Fruit fly (Drosophila melanogaster) whole organism, embryonic: ENCODE results near the gene Acph-1.

Experiments
- CG10321 ChIP-seq: fragments of 200-800 bp; sonication (Bioruptor generic); IDR thresholded peaks from 2 replicates; pipeline ENCODE4 v1.3.6; 2022; ENCODE audit warnings: missing biosample characterization, missing genetic modification characterization
- CG10979 ChIP-seq: fragments of 200-800 bp; sonication (Bioruptor generic); optimal IDR thresholded peaks from 2 replicates; lab custom pipeline; 2018; ENCODE audit warnings: missing biosample characterization, mild to moderate bottlenecking, missing genetic modification characterization, moderate library complexity
- CG11085 ChIP-seq: fragments of 200-800 bp; sonication (Bioruptor generic); IDR thresholded peaks from 2 replicates; pipeline ENCODE4 v1.3.6; 2022; ENCODE audit warnings: missing biosample characterization, missing genetic modification characterization
- CG11247 ChIP-seq: fragments of 200-800 bp; sonication (Bioruptor generic); IDR thresholded peaks from 2 replicates; pipeline ENCODE4 v1.3.6; 2022; ENCODE audit warnings: missing biosample characterization, missing genetic modification characterization
- CG11456 ChIP-seq: fragments of 200-800 bp; sonication (Bioruptor generic); IDR thresholded peaks from 3 replicates; pipeline ENCODE4 v1.3.6; 2022; ENCODE audit warnings: missing biosample characterization, missing genetic modification characterization
- CG11504 ChIP-seq: fragments of 200-800 bp; sonication (Bioruptor generic); optimal IDR thresholded peaks from 3 replicates; lab custom pipeline; 2019; ENCODE audit warnings: missing biosample characterization, mild to moderate bottlenecking, missing genetic modification characterization, moderate library complexity
- CG11695 ChIP-seq: fragments of 200-800 bp; sonication (Bioruptor generic); IDR thresholded peaks from 3 replicates; pipeline ENCODE4 v1.3.6; 2022; ENCODE audit warnings: missing biosample characterization, missing genetic modification characterization
- CG1233 ChIP-seq: fragments of 200-800 bp; sonication (Bioruptor generic); optimal IDR thresholded peaks from 4 replicates; lab custom pipeline; 2018; ENCODE audit warnings: missing biosample characterization, mild to moderate bottlenecking, missing genetic modification characterization
- CG14667 ChIP-seq: fragments of 200-800 bp; sonication (Bioruptor generic); IDR thresholded peaks from 2 replicates; pipeline ENCODE4 v1.3.6; 2022; ENCODE audit warnings: missing biosample characterization, missing genetic modification characterization
- CG14710 ChIP-seq: fragments of 200-800 bp; sonication (Bioruptor generic); optimal IDR thresholded peaks from 3 replicates; lab custom pipeline; 2019; ENCODE audit warnings: missing biosample characterization, mild to moderate bottlenecking, missing genetic modification characterization, moderate library complexity
- CG17328 ChIP-seq: fragments of 200-800 bp; sonication (Bioruptor generic); IDR thresholded peaks from 2 replicates; pipeline ENCODE4 v1.3.6; 2022; ENCODE audit warnings: missing biosample characterization, missing genetic modification characterization
- CG30020 ChIP-seq: fragments of 200-800 bp; optimal IDR thresholded peaks from 2 replicates; lab custom pipeline; 2019; ENCODE audit warnings: missing biosample characterization, mild to moderate bottlenecking, missing genetic modification characterization, moderate library complexity
- CG30403 ChIP-seq: fragments of 200-800 bp; sonication (Bioruptor generic); optimal IDR thresholded peaks from 3 replicates; lab custom pipeline; 2016; ENCODE audit warnings: missing biosample characterization, missing genetic modification characterization
- CG32532 ChIP-seq: fragments of 200-800 bp; sonication (Bioruptor generic); IDR thresholded peaks from 2 replicates; pipeline ENCODE4 v1.3.6; 2022; ENCODE audit warnings: missing biosample characterization, missing genetic modification characterization
- CG3281 ChIP-seq: fragments of 200-800 bp; sonication (Bioruptor generic); optimal IDR thresholded peaks from 3 replicates; lab custom pipeline; 2017; ENCODE audit warnings: missing biosample characterization, mild to moderate bottlenecking, missing genetic modification characterization
- CG3407 ChIP-seq: fragments of 200-800 bp; sonication (Bioruptor generic); optimal IDR thresholded peaks from 2 replicates; lab custom pipeline; 2018; ENCODE audit warnings: missing biosample characterization, mild to moderate bottlenecking, missing genetic modification characterization
- CG34422 ChIP-seq: fragments of 200-800 bp; sonication (Bioruptor generic); IDR thresholded peaks from 3 replicates; pipeline ENCODE4 v1.3.6; 2022; ENCODE audit warnings: missing biosample characterization, missing genetic modification characterization
- CG4730 ChIP-seq: fragments of 200-800 bp; sonication (Bioruptor generic); IDR thresholded peaks from 2 replicates; pipeline ENCODE4 v1.3.6; 2022; ENCODE audit warnings: missing biosample characterization, missing genetic modification characterization
- CG4854 ChIP-seq: fragments of 200-800 bp; sonication (Bioruptor generic); optimal IDR thresholded peaks from 2 replicates; lab custom pipeline; 2016; ENCODE audit warnings: missing biosample characterization, missing genetic modification characterization, inconsistent platforms
- CG7372 ChIP-seq: fragments of 200-800 bp; sonication (Bioruptor generic); IDR thresholded peaks from 2 replicates; pipeline ENCODE4 v1.3.6; 2022; ENCODE audit warnings: missing biosample characterization, missing genetic modification characterization
- CG7556 ChIP-seq: fragments of 200-800 bp; sonication (Bioruptor generic); optimal IDR thresholded peaks from 2 replicates; lab custom pipeline; 2017; ENCODE audit warnings: missing biosample characterization, mild to moderate bottlenecking, missing genetic modification characterization
- CG7786 ChIP-seq: fragments of 200-800 bp; sonication (Bioruptor generic); optimal IDR thresholded peaks from 2 replicates; lab custom pipeline; 2016; ENCODE audit warnings: missing biosample characterization, missing genetic modification characterization
- CG9215 ChIP-seq: fragments of 200-800 bp; sonication (Bioruptor generic); IDR thresholded peaks from 2 replicates; pipeline ENCODE4 v1.3.6; 2022; ENCODE audit warnings: missing biosample characterization, missing genetic modification characterization
- CG9876 ChIP-seq: fragments of 200-800 bp; sonication (Bioruptor generic); optimal IDR thresholded peaks from 2 replicates; lab custom pipeline; 2016; ENCODE audit warnings: missing biosample characterization, missing genetic modification characterization
- CoRest ChIP-seq: fragments of 200-800 bp; sonication (Bioruptor generic); optimal IDR thresholded peaks from 3 replicates; lab custom pipeline; 2018; ENCODE audit warnings: missing biosample characterization, mild to moderate bottlenecking, missing genetic modification characterization, moderate library complexity
- Dek ChIP-seq: fragments of 200-800 bp; sonication (Bioruptor generic); optimal IDR thresholded peaks from 3 replicates; lab custom pipeline; 2019; ENCODE audit warnings: missing biosample characterization, mild to moderate bottlenecking, missing genetic modification characterization, moderate library complexity
- Med ChIP-seq: fragments of 200-800 bp; sonication (Bioruptor generic); peaks from one replicate; lab custom pipeline; 2016; ENCODE audit warnings: missing biosample characterization, missing genetic modification characterization, mild to moderate bottlenecking, inconsistent platforms, moderate library complexity
- NC2β ChIP-seq: fragments of 200-800 bp; sonication (Bioruptor generic); optimal IDR thresholded peaks from 2 replicates; lab custom pipeline; 2016; ENCODE audit warnings: missing biosample characterization, missing genetic modification characterization
- Nf-YC ChIP-seq: fragments of 200-800 bp; optimal IDR thresholded peaks from 3 replicates; lab custom pipeline; 2019; ENCODE audit warnings: missing biosample characterization, mild to moderate bottlenecking, missing genetic modification characterization, moderate library complexity
- Sox102F ChIP-seq: fragments of 200-800 bp; sonication (Bioruptor generic); optimal IDR thresholded peaks from 2 replicates; lab custom pipeline; 2018; ENCODE audit warnings: missing biosample characterization, mild to moderate bottlenecking, missing genetic modification characterization, moderate library complexity
- Xbp1 ChIP-seq: fragments of 200-800 bp; sonication (Bioruptor generic); optimal IDR thresholded peaks from 3 replicates; lab custom pipeline; 2016; ENCODE audit warnings: missing biosample characterization, mild to moderate bottlenecking, missing genetic modification characterization
- YL-1 ChIP-seq: fragments of 200-800 bp; sonication (Bioruptor generic); optimal IDR thresholded peaks from 3 replicates; lab custom pipeline; 2017; ENCODE audit warnings: missing biosample characterization, mild to moderate bottlenecking, missing genetic modification characterization
- ato ChIP-seq: fragments of 200-800 bp; sonication (Bioruptor generic); IDR thresholded peaks from 2 replicates; pipeline ENCODE4 v1.3.6; 2022; ENCODE audit warnings: missing biosample characterization, missing genetic modification characterization; ENCODE audit not compliant: partially characterized antibody
- bsh ChIP-seq, 2 experiments: fragments of 200-800 bp; sonication (Bioruptor generic); optimal IDR thresholded peaks; 2 replicates each; lab custom pipeline; 2017 to 2018; ENCODE audit warnings: mild to moderate bottlenecking in 2 of 2, missing biosample characterization in 2 of 2, missing genetic modification characterization in 2 of 2, moderate library complexity in 1 of 2
- cas ChIP-seq: fragments of 200-800 bp; sonication (Bioruptor generic); IDR thresholded peaks from 2 replicates; pipeline ENCODE4 v1.3.6; 2022; ENCODE audit warnings: missing biosample characterization, missing genetic modification characterization
- chinmo ChIP-seq: fragments of 200-800 bp; sonication (Bioruptor generic); IDR thresholded peaks from 4 replicates; pipeline ENCODE4 v1.3.6; 2022; ENCODE audit warnings: missing biosample characterization, missing genetic modification characterization; ENCODE audit not compliant: partially characterized antibody
- dysf ChIP-seq: fragments of 200-800 bp; sonication (Bioruptor generic); IDR thresholded peaks from 3 replicates; pipeline ENCODE4 v1.3.6; 2022; ENCODE audit warnings: missing biosample characterization, missing genetic modification characterization
- en ChIP-seq: fragments of 200-800 bp; sonication (Bioruptor generic); optimal IDR thresholded peaks from 2 replicates; lab custom pipeline; 2016; ENCODE audit warnings: missing biosample characterization, missing genetic modification characterization
- esg ChIP-seq: fragments of 200-800 bp; sonication (Bioruptor generic); conservative IDR thresholded peaks from 2 replicates; pipeline ENCODE4 v1.3.6; 2022; ENCODE audit warnings: missing biosample characterization, missing genetic modification characterization
- hth ChIP-seq: fragments of >200 bp; optimal IDR thresholded peaks from 2 replicates; lab custom pipeline; 2017; ENCODE audit warnings: inconsistent platforms
- jing ChIP-seq: fragments of 200-800 bp; sonication (Bioruptor generic); optimal IDR thresholded peaks from 2 replicates; lab custom pipeline; 2018; ENCODE audit warnings: missing biosample characterization, mild to moderate bottlenecking, missing genetic modification characterization
- kah ChIP-seq: fragments of 200-800 bp; sonication (Bioruptor generic); optimal IDR thresholded peaks from 2 replicates; lab custom pipeline; 2018; ENCODE audit warnings: missing biosample characterization, mild to moderate bottlenecking, missing genetic modification characterization
- lbe ChIP-seq: fragments of 200-800 bp; sonication (Bioruptor generic); optimal IDR thresholded peaks from 2 replicates; lab custom pipeline; 2016; ENCODE audit warnings: missing biosample characterization, mild to moderate bottlenecking, missing genetic modification characterization
- lov ChIP-seq, 2 experiments: fragments of 200-800 bp in 1 of 2; fragments of >200 bp in 1 of 2; sonication (Bioruptor generic) in 1 of 2; IDR thresholded peaks in 1 of 2; optimal IDR thresholded peaks in 1 of 2; 2 replicates in 1 of 2; 3 replicates in 1 of 2; pipeline versions ENCODE4 v1.3.6 to Lab custom; 2017 to 2022; ENCODE audit warnings: missing biosample characterization in 1 of 2, missing genetic modification characterization in 1 of 2
- pan ChIP-seq, 4 experiments: fragments of >200 bp in 3 of 4; fragments of 200-800 bp in 1 of 4; sonication (Bioruptor generic) in 1 of 4; optimal IDR thresholded peaks in 3 of 4; IDR thresholded peaks in 1 of 4; 2 replicates each; pipeline versions ENCODE4 v1.3.6 to Lab custom; 2017 to 2022; ENCODE audit warnings: missing biosample characterization in 2 of 4, missing genetic modification characterization in 2 of 4, mixed read lengths in 1 of 4
- pb ChIP-seq: fragments of 200-800 bp; sonication (Bioruptor generic); optimal IDR thresholded peaks from 3 replicates; lab custom pipeline; 2016; ENCODE audit warnings: missing biosample characterization, missing genetic modification characterization
- row ChIP-seq: fragments of 200-800 bp; sonication (Bioruptor generic); IDR thresholded peaks from 3 replicates; pipeline ENCODE4 v1.3.6; 2022; ENCODE audit warnings: missing biosample characterization, missing genetic modification characterization
- slbo ChIP-seq: fragments of 200-800 bp; sonication (Bioruptor generic); IDR thresholded peaks from 2 replicates; pipeline ENCODE4 v1.3.6; 2022; ENCODE audit warnings: missing biosample characterization, missing genetic modification characterization
- stc ChIP-seq: fragments of 200-800 bp; sonication (Bioruptor generic); IDR thresholded peaks from 2 replicates; pipeline ENCODE4 v1.3.6; 2022; ENCODE audit warnings: missing biosample characterization, missing genetic modification characterization
- vvl ChIP-seq: fragments of 200-800 bp; sonication (Bioruptor generic); IDR thresholded peaks from 2 replicates; pipeline ENCODE4 v1.3.6; 2022; ENCODE audit warnings: missing biosample characterization, missing genetic modification characterization
- zf30C ChIP-seq: fragments of 200-800 bp; sonication (Bioruptor generic); optimal IDR thresholded peaks from 3 replicates; lab custom pipeline; 2018; ENCODE audit warnings: missing biosample characterization, mild to moderate bottlenecking, missing genetic modification characterization

Gene Acph-1

DNA sequence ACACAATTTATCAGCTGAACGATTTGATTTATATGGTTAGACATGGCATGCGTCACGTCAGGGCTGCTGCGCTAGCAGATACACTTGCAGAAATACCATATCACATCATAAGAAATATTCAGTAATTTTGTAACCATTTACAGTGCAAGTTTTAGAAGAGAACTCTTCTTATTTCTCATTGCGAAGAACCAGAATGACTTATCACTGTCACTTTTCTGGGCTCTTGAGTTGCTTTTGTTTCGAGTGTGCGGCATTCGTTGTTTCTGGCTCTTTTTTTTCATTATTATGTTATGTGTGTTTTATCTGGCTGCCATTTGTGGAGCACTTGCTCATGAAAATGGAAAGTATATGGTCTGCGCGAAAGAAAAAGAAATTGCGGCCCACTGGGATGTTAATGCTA, 11.2 kb downstream of the Acph-1 start (continued):
- no peak for TF ChIP-seq hth
- TF ChIP-seq CG10979: no peak
- TF ChIP-seq kah (GFP tag; lab: Kevin White, UChicago): no peak
- TF ChIP-seq CG9215 (GFP tag; lab: Robert Waterston, UW): no peak
- peak; percentile 60 for TF ChIP-seq dysf (GFP tag; lab: Robert Waterston, UW)
- no peak for TF ChIP-seq CG30020 (tag; lab: Kevin White, UChicago)
- TF ChIP-seq CG34422 (GFP tag; lab: Robert Waterston, UW): no peak
- TF ChIP-seq en (GFP tag; lab: Kevin White, UChicago): no peak
- no peak for TF ChIP-seq Dek (tag; lab: Kevin White, UChicago)
- TF ChIP-seq Nf-YC (tag; lab: Kevin White, UChicago): no peak
- TF ChIP-seq row (GFP tag; lab: Robert Waterston, UW): peak; percentile 48
- TF ChIP-seq zf30C (GFP tag; lab: Kevin White, UChicago): no peak
- peak; percentile 23; the same call in 1 of the 2 replicates for TF ChIP-seq vvl (GFP tag; lab: Robert Waterston, UW)
- TF ChIP-seq CG30403 (GFP tag; lab: Kevin White, UChicago): peak; percentile 8
- no peak for TF ChIP-seq CG7786 (GFP tag; lab: Kevin White, UChicago)
- no peak for TF ChIP-seq CoRest
- no peak for TF ChIP-seq pb
- 0 out of 2 replicates have a peak, but pooled peaks have one; percentile 15 for TF ChIP-seq CG32532 (GFP tag; lab: Robert Waterston, UW)
- TF ChIP-seq Xbp1 (GFP tag; lab: Kevin White, UChicago): peak; percentile 16
- TF ChIP-seq CG3407 (GFP tag; lab: Kevin White, UChicago): no peak
- no peak for TF ChIP-seq lbe (GFP tag; lab: Kevin White, UChicago)
- TF ChIP-seq CG17328 (GFP tag; lab: Robert Waterston, UW): no peak
- no peak for TF ChIP-seq chinmo (GFP tag; lab: Robert Waterston, UW)
- TF ChIP-seq CG4854 (GFP tag; lab: Kevin White, UChicago): no peak
- TF ChIP-seq CG7372: no peak
- peak in 1 of 2 experiments; percentile 34 for TF ChIP-seq bsh (GFP tag; optimal IDR thresholded peaks at IDR 0.05; lab: Kevin White, UChicago)
- 0 out of 3 replicates have a peak, but pooled peaks have one; percentile 13 for TF ChIP-seq CG11695
- TF ChIP-seq NC2β: no peak
- TF ChIP-seq CG14710 (tag; lab: Kevin White, UChicago): no peak
- TF ChIP-seq CG11085 (GFP tag; lab: Robert Waterston, UW): no peak
- TF ChIP-seq CG11247: no peak
- TF ChIP-seq CG1233 (GFP tag; lab: Kevin White, UChicago): no peak
- no peak for TF ChIP-seq CG11504 (tag; lab: Kevin White, UChicago)
- no peak for TF ChIP-seq CG4730 (GFP tag; lab: Robert Waterston, UW)
- no peak for TF ChIP-seq cas
- TF ChIP-seq CG9876: no peak
- no peak for TF ChIP-seq CG7556 (GFP tag; lab: Kevin White, UChicago)
- TF ChIP-seq stc: no peak
- TF ChIP-seq Sox102F (GFP tag; lab: Kevin White, UChicago): peak; percentile 41
- no peak for TF ChIP-seq lov (optimal IDR thresholded peaks at IDR 0.05; lab: Kevin White, UChicago)
- TF ChIP-seq lov (GFP tag; IDR thresholded peaks at IDR 0.05; lab: Robert Waterston, UW): 0 out of 3 replicates have a peak, but pooled peaks have one; percentile 43
- TF ChIP-seq esg (GFP tag; lab: Robert Waterston, UW): no peak
- TF ChIP-seq jing (GFP tag; lab: Kevin White, UChicago): no peak
- no peak for TF ChIP-seq YL-1 (GFP tag; lab: Kevin White, UChicago)
- TF ChIP-seq ato: no peak
- TF ChIP-seq CG10321 (GFP tag; lab: Robert Waterston, UW): no peak
- TF ChIP-seq CG11456 (GFP tag; lab: Robert Waterston, UW): 0 out of 3 replicates have a peak, but pooled peaks have one; percentile 30
- 0 out of 2 replicates have a peak, but pooled peaks have one; percentile 8 for TF ChIP-seq slbo (GFP tag; lab: Robert Waterston, UW)
- TF ChIP-seq CG14667 (GFP tag; lab: Robert Waterston, UW): peak; percentile 39
- TF ChIP-seq CG3281 (GFP tag; lab: Kevin White, UChicago): no peak
- peak; percentile 64 for TF ChIP-seq Med
- no peak for TF ChIP-seq pan (optimal IDR thresholded peaks at IDR 0.05; lab: Kevin White, UChicago)
- peak in 1 of 2 experiments; percentile 20 for TF ChIP-seq pan (GFP tag; optimal IDR thresholded peaks at IDR 0.05 in 1 of 2, IDR thresholded peaks at IDR 0.05 in 1 of 2)
